Fruit fly (Drosophila melanogaster) S2 (cell line): ENCODE results near the gene CG4424.

ENCODE experiments used
- CG8478 ChIP-seq: fragments of >200 bp; optimal IDR thresholded peaks from 2 replicates; lab custom pipeline; 2018
- CTCF ChIP-seq, 2 experiments: fragments of >200 bp; optimal IDR thresholded peaks; 2 replicates each; lab custom pipeline; 2018

CG4424 gene

dm6 chr3R:20008372-20009051 lies 19.3 kb downstream of the CG4424 start, which contains the start of the genes Hs6st and MED25:
Gene Hs6st, minus strand, starts transcription at chr3R:20008512.
Gene MED25, plus strand, starts transcription at chr3R:20008947.
- TF ChIP-seq CTCF (optimal IDR thresholded peaks at IDR 0.05; lab: Kevin White, UChicago) (no peak), CG8478 (lab: Kevin White, UChicago) (no peak)

- TF ChIP-seq CG8478 (lab: Kevin White, UChicago) (no peak), CTCF (optimal IDR thresholded peaks at IDR 0.05; lab: Kevin White, UChicago) (no peak)
These were observed 20.2 kb downstream of the CG4424 start for dm6 chr3R:20007399-20008285.

- no peak for TF ChIP-seq CTCF (optimal IDR thresholded peaks at IDR 0.05; lab: Kevin White, UChicago)
- TF ChIP-seq CG8478 (lab: Kevin White, UChicago): no peak
These were observed 21.2 kb downstream of the CG4424 start for dm6 chr3R:20006617-20007016.

- TF ChIP-seq CG8478 (lab: Kevin White, UChicago) (no peak), CTCF (optimal IDR thresholded peaks at IDR 0.05; lab: Kevin White, UChicago) (no peak)
These were observed 23.1 kb downstream of the CG4424 start for dm6 chr3R:20004697-20005096.

dm6 chr3R:20001595-20001997 lies 26.2 kb downstream of the CG4424 start:
- TF ChIP-seq CG8478 (lab: Kevin White, UChicago) (no peak), CTCF (optimal IDR thresholded peaks at IDR 0.05; lab: Kevin White, UChicago) (no peak)

dm6 chr3R:19999474-19999873 lies 28.4 kb downstream of the CG4424 start:
- no peak for TF ChIP-seq CTCF (optimal IDR thresholded peaks at IDR 0.05; lab: Kevin White, UChicago)
- no peak for TF ChIP-seq CG8478 (lab: Kevin White, UChicago)

dm6 chr3R:19998418-19998817 lies 29.4 kb downstream of the CG4424 start:
- no peak for TF ChIP-seq CG8478 (lab: Kevin White, UChicago)
- no peak for TF ChIP-seq CTCF (optimal IDR thresholded peaks at IDR 0.05; lab: Kevin White, UChicago)

- TF ChIP-seq CTCF (optimal IDR thresholded peaks at IDR 0.05; lab: Kevin White, UChicago) (no peak), CG8478 (lab: Kevin White, UChicago) (no peak)
These were observed 30.2 kb downstream of the CG4424 start for dm6 chr3R:19997526-19998070.

dm6 chr3R:19996433-19996832 lies 31.4 kb downstream of the CG4424 start:
- TF ChIP-seq CTCF (optimal IDR thresholded peaks at IDR 0.05; lab: Kevin White, UChicago): no peak
- TF ChIP-seq CG8478 (lab: Kevin White, UChicago): no peak

dm6 chr3R:19995408-19995807 lies 32.4 kb downstream of the CG4424 start:
- TF ChIP-seq CTCF (optimal IDR thresholded peaks at IDR 0.05; lab: Kevin White, UChicago) (no peak), CG8478 (lab: Kevin White, UChicago) (no peak)

- TF ChIP-seq CG8478 (lab: Kevin White, UChicago) (no peak), CTCF (optimal IDR thresholded peaks at IDR 0.05; lab: Kevin White, UChicago) (no peak)
These were observed 42.5 kb downstream of the CG4424 start for dm6 chr3R:19985376-19985775.
